Worm (Caenorhabditis elegans) whole organism, dauer: Measurements from ENCODE around the gene delm-1.

ENCODE experiments used
- unc-62 ChIP-seq: sonication (generic microtip); optimal IDR thresholded peaks from 2 replicates; lab custom pipeline; 2017; ENCODE audit warnings: missing biosample characterization, missing genetic modification reagents, missing genetic modification characterization

delm-1 gene

ce11 chrIV:9120220-9120619 is 15.1 kb downstream of the delm-1 start:
- TF ChIP-seq unc-62 (GFP tag; lab: Kevin White, UChicago): no peak

- TF ChIP-seq unc-62 (GFP tag; lab: Kevin White, UChicago): no peak
These were observed 16.5 kb downstream of the delm-1 start, which contains the start of gene nrfl-1 for ce11 chrIV:9118792-9119191. nrfl-1 (plus strand) TSS chrIV:9119092.

DNA sequence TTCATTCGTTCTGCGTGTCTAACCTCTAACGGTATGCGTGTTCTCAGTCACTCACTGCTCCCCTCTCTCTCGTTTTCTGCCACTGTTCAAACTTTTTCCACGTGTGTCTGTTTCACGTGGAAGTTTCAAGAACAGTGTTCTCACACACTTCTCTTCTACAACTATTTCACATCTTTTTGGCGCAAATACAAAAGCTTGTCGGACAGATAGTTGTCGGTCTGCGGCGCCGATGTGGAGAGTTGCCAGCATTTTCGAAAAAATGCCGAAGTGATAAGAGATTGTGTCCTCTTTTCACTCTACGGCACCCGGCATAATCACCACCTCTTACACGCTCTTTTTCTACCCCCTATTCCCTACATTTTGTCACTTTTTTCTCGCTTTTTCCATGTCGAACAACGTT is 16.9 kb downstream of the delm-1 start:
- TF ChIP-seq unc-62 (GFP tag; lab: Kevin White, UChicago): no peak

ce11 chrIV:9117700-9118099 is 17.6 kb downstream of the delm-1 start:
- TF ChIP-seq unc-62 (GFP tag; lab: Kevin White, UChicago): no peak

ce11 chrIV:9116452-9116851 is 18.8 kb downstream of the delm-1 start:
- no peak for TF ChIP-seq unc-62 (GFP tag; lab: Kevin White, UChicago)

DNA sequence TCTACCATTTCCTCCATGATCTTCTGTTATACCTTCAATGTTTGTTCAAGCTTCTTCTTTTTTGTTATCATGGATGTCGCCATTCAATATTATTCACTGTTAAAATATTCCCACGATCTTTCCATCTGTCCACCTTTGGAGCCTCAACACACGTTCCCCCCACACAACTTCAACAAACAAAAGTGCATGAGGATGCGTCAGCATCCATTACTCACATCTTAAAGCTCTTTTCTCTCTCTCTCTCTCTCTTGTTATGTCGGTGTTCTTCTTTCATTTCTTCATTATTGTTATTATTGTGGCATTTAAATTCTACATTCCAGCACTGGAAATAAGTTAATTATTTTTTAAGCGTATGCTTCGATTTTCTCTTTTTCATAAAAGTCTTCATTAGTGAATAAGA is 21.2 kb downstream of the delm-1 start:
- no peak for TF ChIP-seq unc-62 (GFP tag; lab: Kevin White, UChicago)

ce11 chrIV:9112019-9112418 is 23.3 kb downstream of the delm-1 start:
- no peak for TF ChIP-seq unc-62 (GFP tag; lab: Kevin White, UChicago)

ce11 chrIV:9108631-9109030 is 26.6 kb downstream of the delm-1 start, which contains the start of gene aly-1:
aly-1 (plus strand) TSS chrIV:9108931.
- TF ChIP-seq unc-62 (GFP tag; lab: Kevin White, UChicago): no peak

- TF ChIP-seq unc-62 (GFP tag; lab: Kevin White, UChicago): no peak
These were observed 27.8 kb downstream of the delm-1 start for ce11 chrIV:9107464-9107863.

- no peak for TF ChIP-seq unc-62 (GFP tag; lab: Kevin White, UChicago)
These were observed 30.9 kb downstream of the delm-1 start, which contains the start of the genes C01F6.14 and fem-3 for ce11 chrIV:9104071-9105016. C01F6.14 (minus strand) TSS chrIV:9104121. fem-3 (plus strand) TSS chrIV:9104966.

ce11 chrIV:9100835-9101234 is 34.4 kb downstream of the delm-1 start:
- TF ChIP-seq unc-62 (GFP tag; lab: Kevin White, UChicago): no peak

ce11 chrIV:9098942-9099341 is 36.3 kb downstream of the delm-1 start, which contains the start of gene gldi-10:
gldi-10 (plus strand) TSS chrIV:9099242.
- TF ChIP-seq unc-62 (GFP tag; lab: Kevin White, UChicago): no peak

DNA sequence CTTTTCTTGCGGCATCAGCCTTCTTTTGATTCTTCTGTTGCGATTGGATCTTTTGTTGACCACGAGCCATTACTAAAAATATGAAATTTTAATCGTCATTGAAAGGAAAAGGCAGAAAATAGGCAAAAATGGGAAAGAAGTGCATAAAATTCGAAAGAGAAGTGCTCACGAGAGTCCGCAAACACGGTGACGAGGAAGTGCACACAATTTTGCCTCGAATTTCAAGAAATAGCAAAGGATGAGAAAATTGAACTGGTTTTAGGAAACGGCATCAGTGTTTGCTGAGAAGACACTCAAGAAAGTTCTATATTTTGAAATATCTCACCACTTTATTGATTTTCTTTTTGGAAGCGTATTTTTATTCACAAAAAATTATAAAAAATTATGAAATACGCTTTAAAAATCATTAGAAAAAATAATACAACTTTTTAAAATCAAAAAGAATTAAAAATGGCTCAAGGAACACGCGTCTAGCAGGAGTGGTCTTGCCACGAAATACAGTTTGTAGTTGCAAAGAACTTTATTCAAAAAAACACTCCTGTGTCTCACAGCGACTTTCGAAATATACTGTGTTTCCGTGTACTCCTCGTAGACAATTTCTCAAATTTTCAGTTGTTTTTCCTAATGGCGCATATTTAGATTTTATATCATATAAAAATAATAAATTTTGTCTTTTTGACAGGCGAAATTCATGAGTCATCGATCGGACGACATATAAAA is 39.0 kb downstream of the delm-1 start, which contains the start of the genes znf-706 and cpna-3:
znf-706 (minus strand) TSS at position 72 of the 720 bp plus-strand sequence.
cpna-3 (plus strand) TSS at position 683 of the 720 bp plus-strand sequence.
- no peak for TF ChIP-seq unc-62 (GFP tag; lab: Kevin White, UChicago)

ce11 chrIV:9095553-9095952 is 39.7 kb downstream of the delm-1 start, which contains the start of gene icln-1:
icln-1 (minus strand) TSS chrIV:9095653.
- no peak for TF ChIP-seq unc-62 (GFP tag; lab: Kevin White, UChicago)

- TF ChIP-seq unc-62 (GFP tag; lab: Kevin White, UChicago): no peak
These were observed 40.9 kb downstream of the delm-1 start, which contains the start of gene mrpl-42 for ce11 chrIV:9094356-9094755. mrpl-42 (minus strand) TSS chrIV:9094456.

DNA sequence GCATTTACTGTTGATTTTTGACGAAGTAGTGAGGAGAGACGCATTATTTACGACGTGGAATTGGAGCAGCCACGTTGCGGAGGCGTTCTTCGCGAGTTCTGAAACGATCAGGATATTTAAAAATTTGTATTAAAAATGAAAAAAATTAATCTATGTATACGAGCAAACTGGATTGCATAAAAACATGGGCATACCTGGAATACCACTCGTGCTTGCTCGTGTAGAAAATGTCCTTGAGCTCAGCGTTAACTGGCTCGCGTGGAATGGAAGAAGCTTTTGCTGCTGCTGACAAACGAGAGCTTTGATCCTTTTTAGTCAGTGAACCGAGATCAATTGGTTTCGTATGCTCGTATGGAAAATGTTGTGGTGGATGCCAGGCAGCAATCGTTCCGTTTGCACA is 41.3 kb downstream of the delm-1 start, which contains the start of gene lpl-1:
lpl-1 (minus strand) TSS at position 101 of the 400 bp plus-strand sequence.
- no peak for TF ChIP-seq unc-62 (GFP tag; lab: Kevin White, UChicago)
